Fruit fly (Drosophila melanogaster) whole organism, embryonic: ENCODE data around the gene CG34435.

Experiments
- B-H2 ChIP-seq: fragments of 200-800 bp; sonication (Bioruptor generic); optimal IDR thresholded peaks from 2 replicates; lab custom pipeline; 2018; ENCODE audit warnings: missing biosample characterization, mild to moderate bottlenecking, missing genetic modification characterization
- CG10267 ChIP-seq: fragments of 200-800 bp; sonication (Bioruptor generic); optimal IDR thresholded peaks from 2 replicates; lab custom pipeline; 2018; ENCODE audit warnings: missing biosample characterization, mild to moderate bottlenecking, missing genetic modification characterization, moderate library complexity
- CG11398 ChIP-seq: fragments of 200-800 bp; sonication (Bioruptor generic); optimal IDR thresholded peaks from 2 replicates; lab custom pipeline; 2016; ENCODE audit warnings: missing biosample characterization, missing genetic modification characterization
- CG12659 ChIP-seq: fragments of 200-800 bp; sonication (Bioruptor generic); optimal IDR thresholded peaks from 3 replicates; lab custom pipeline; 2017; ENCODE audit warnings: mild to moderate bottlenecking, missing biosample characterization, missing genetic modification reagents, missing genetic modification characterization
- CG12769 ChIP-seq: fragments of 200-800 bp; sonication (Bioruptor generic); optimal IDR thresholded peaks from 2 replicates; lab custom pipeline; 2019; ENCODE audit warnings: missing biosample characterization, mild to moderate bottlenecking, missing genetic modification characterization, moderate library complexity
- CG13894 ChIP-seq: fragments of 200-800 bp; sonication (Bioruptor generic); optimal IDR thresholded peaks from 3 replicates; lab custom pipeline; 2018; ENCODE audit warnings: missing biosample characterization, mild to moderate bottlenecking, missing genetic modification characterization, moderate library complexity
- CG17829 ChIP-seq: fragments of 200-800 bp; optimal IDR thresholded peaks from 2 replicates; lab custom pipeline; 2019; ENCODE audit warnings: missing biosample characterization, mild to moderate bottlenecking, missing genetic modification characterization, moderate library complexity
- CG18619 ChIP-seq: fragments of 200-800 bp; sonication (Bioruptor generic); optimal IDR thresholded peaks from 3 replicates; lab custom pipeline; 2017; ENCODE audit warnings: missing biosample characterization, mild to moderate bottlenecking, missing genetic modification characterization
- CG2712 ChIP-seq: fragments of 200-800 bp; optimal IDR thresholded peaks from 3 replicates; lab custom pipeline; 2019; ENCODE audit warnings: missing biosample characterization, mild to moderate bottlenecking, missing genetic modification characterization, moderate library complexity
- CG2875 ChIP-seq: fragments of 200-800 bp; sonication (Bioruptor generic); optimal IDR thresholded peaks from 2 replicates; lab custom pipeline; 2017; ENCODE audit warnings: missing biosample characterization, mild to moderate bottlenecking, missing genetic modification characterization, missing genetic modification reagents
- CG31224 ChIP-seq: fragments of 200-800 bp; sonication (Bioruptor generic); IDR thresholded peaks from 2 replicates; pipeline ENCODE4 v1.3.6; 2022; ENCODE audit warnings: missing biosample characterization, missing genetic modification characterization
- CG31441 ChIP-seq: fragments of 200-800 bp; sonication (Bioruptor generic); IDR thresholded peaks from 2 replicates; pipeline ENCODE4 v1.3.6; 2022; ENCODE audit warnings: missing biosample characterization, missing genetic modification characterization
- CG3163 ChIP-seq: fragments of 200-800 bp; sonication (Bioruptor generic); optimal IDR thresholded peaks from 3 replicates; lab custom pipeline; 2016; ENCODE audit warnings: missing biosample characterization, missing genetic modification characterization
- CG34422 ChIP-seq: fragments of 200-800 bp; sonication (Bioruptor generic); IDR thresholded peaks from 3 replicates; pipeline ENCODE4 v1.3.6; 2022; ENCODE audit warnings: missing biosample characterization, missing genetic modification characterization
- CG3995 ChIP-seq: fragments of 200-800 bp; sonication (Bioruptor generic); optimal IDR thresholded peaks from 3 replicates; lab custom pipeline; 2016; ENCODE audit warnings: missing biosample characterization, missing genetic modification characterization
- CG4282 ChIP-seq: fragments of 200-800 bp; sonication (Bioruptor generic); optimal IDR thresholded peaks from 2 replicates; lab custom pipeline; 2016; ENCODE audit warnings: missing biosample characterization, missing genetic modification characterization
- CG5245 ChIP-seq: fragments of 200-800 bp; sonication (Bioruptor generic); optimal IDR thresholded peaks from 3 replicates; lab custom pipeline; 2016; ENCODE audit warnings: missing biosample characterization, missing genetic modification characterization
- CG6683 ChIP-seq: fragments of 200-800 bp; sonication (Bioruptor generic); optimal IDR thresholded peaks from 2 replicates; lab custom pipeline; 2017; ENCODE audit warnings: missing biosample characterization, mild to moderate bottlenecking, missing genetic modification characterization, missing genetic modification reagents
- CG7271 ChIP-seq: fragments of 200-800 bp; sonication (Bioruptor generic); optimal IDR thresholded peaks from 2 replicates; lab custom pipeline; 2018; ENCODE audit warnings: missing biosample characterization, mild to moderate bottlenecking, missing genetic modification characterization, moderate library complexity
- CG8290 ChIP-seq, 3 experiments: fragments of 200-800 bp; sonication (Bioruptor generic); optimal IDR thresholded peaks; 2 replicates each; lab custom pipeline; 2016 to 2019; ENCODE audit warnings: missing biosample characterization in 3 of 3, missing genetic modification characterization in 3 of 3, mild to moderate bottlenecking in 2 of 3, moderate library complexity in 1 of 3
- CG9215 ChIP-seq: fragments of 200-800 bp; sonication (Bioruptor generic); IDR thresholded peaks from 2 replicates; pipeline ENCODE4 v1.3.6; 2022; ENCODE audit warnings: missing biosample characterization, missing genetic modification characterization
- CG9797 ChIP-seq: fragments of 200-800 bp; sonication (Bioruptor generic); optimal IDR thresholded peaks from 3 replicates; lab custom pipeline; 2018; ENCODE audit warnings: missing biosample characterization, mild to moderate bottlenecking, missing genetic modification characterization
- CHES-1-like ChIP-seq: fragments of 200-800 bp; sonication (Bioruptor generic); optimal IDR thresholded peaks from 2 replicates; lab custom pipeline; 2016; ENCODE audit warnings: missing biosample characterization, missing genetic modification characterization
- Dek ChIP-seq: fragments of 200-800 bp; sonication (Bioruptor generic); optimal IDR thresholded peaks from 3 replicates; lab custom pipeline; 2019; ENCODE audit warnings: missing biosample characterization, mild to moderate bottlenecking, missing genetic modification characterization, moderate library complexity
- Gsc ChIP-seq: fragments of 200-800 bp; sonication (Bioruptor generic); IDR thresholded peaks from 2 replicates; pipeline ENCODE4 v1.3.6; 2022; ENCODE audit warnings: missing biosample characterization, missing genetic modification characterization
- Hr3 ChIP-seq: fragments of 200-800 bp; sonication (Bioruptor generic); optimal IDR thresholded peaks from 3 replicates; lab custom pipeline; 2016; ENCODE audit warnings: missing biosample characterization, missing genetic modification characterization
- Lpt ChIP-seq: fragments of >200 bp; optimal IDR thresholded peaks from 2 replicates; lab custom pipeline; 2018; ENCODE audit warnings: missing biosample characterization, missing genetic modification characterization
- MBD-R2 ChIP-seq: fragments of 200-800 bp; sonication (Bioruptor generic); IDR thresholded peaks from 2 replicates; pipeline ENCODE4 v1.3.6; 2022; ENCODE audit warnings: missing biosample characterization, missing genetic modification characterization
- NfI ChIP-seq: fragments of 200-800 bp; sonication (Bioruptor generic); optimal IDR thresholded peaks from 3 replicates; lab custom pipeline; 2018; ENCODE audit warnings: missing biosample characterization, mild to moderate bottlenecking, missing genetic modification characterization, moderate library complexity
- Oaz ChIP-seq: fragments of 200-800 bp; sonication (Bioruptor generic); IDR thresholded peaks from 2 replicates; pipeline ENCODE4 v1.3.6; 2022; ENCODE audit warnings: missing biosample characterization, missing genetic modification characterization
- Scr ChIP-seq: fragments of 200-800 bp; sonication (Bioruptor generic); IDR thresholded peaks from 2 replicates; pipeline ENCODE4 v1.3.6; 2022; ENCODE audit warnings: missing biosample characterization, missing genetic modification characterization; ENCODE audit not compliant: partially characterized antibody
- Stat92E ChIP-seq, 3 experiments: fragments of >200 bp in 2 of 3; fragments of 200-800 bp in 1 of 3; sonication (Bioruptor generic) in 1 of 3; optimal IDR thresholded peaks; 2 replicates each; lab custom pipeline; 2017 to 2019; ENCODE audit warnings: missing biosample characterization in 3 of 3, missing genetic modification characterization in 3 of 3, mild to moderate bottlenecking in 1 of 3, moderate library complexity in 1 of 3
- Vsx1 ChIP-seq: fragments of 200-800 bp; sonication (Bioruptor generic); optimal IDR thresholded peaks from 2 replicates; lab custom pipeline; 2017; ENCODE audit warnings: missing biosample characterization, mild to moderate bottlenecking, missing genetic modification characterization, missing genetic modification reagents
- al ChIP-seq: fragments of 200-800 bp; sonication (Bioruptor generic); IDR thresholded peaks from 2 replicates; pipeline ENCODE4 v1.3.6; 2022; ENCODE audit warnings: missing biosample characterization, missing genetic modification characterization
- bab2 ChIP-seq: fragments of 200-800 bp; sonication (Bioruptor generic); optimal IDR thresholded peaks from 2 replicates; lab custom pipeline; 2016; ENCODE audit warnings: missing biosample characterization, missing genetic modification characterization
- br ChIP-seq: fragments of >200 bp; optimal IDR thresholded peaks from 2 replicates; lab custom pipeline; 2017
- da ChIP-seq: fragments of 200-800 bp; sonication (Bioruptor generic); optimal IDR thresholded peaks from 2 replicates; lab custom pipeline; 2016; ENCODE audit warnings: missing biosample characterization, missing genetic modification characterization
- fu2 ChIP-seq: fragments of 200-800 bp; sonication (Bioruptor generic); optimal IDR thresholded peaks from 2 replicates; lab custom pipeline; 2016; ENCODE audit warnings: missing biosample characterization, missing genetic modification characterization
- gcm2 ChIP-seq: fragments of 200-800 bp; sonication (Bioruptor generic); optimal IDR thresholded peaks from 2 replicates; lab custom pipeline; 2016; ENCODE audit warnings: missing biosample characterization, missing genetic modification characterization
- gfzf ChIP-seq: fragments of 200-800 bp; sonication (Bioruptor generic); optimal IDR thresholded peaks from 2 replicates; lab custom pipeline; 2016; ENCODE audit warnings: missing biosample characterization, mild to moderate bottlenecking, missing genetic modification characterization, moderate library complexity
- gsb-n ChIP-seq: fragments of 200-800 bp; sonication (Bioruptor generic); optimal IDR thresholded peaks from 3 replicates; lab custom pipeline; 2018; ENCODE audit warnings: missing biosample characterization, mild to moderate bottlenecking, missing genetic modification characterization
- kni ChIP-seq: fragments of 200-800 bp; sonication (Bioruptor generic); optimal IDR thresholded peaks from 3 replicates; lab custom pipeline; 2017; ENCODE audit warnings: mild to moderate bottlenecking, missing biosample characterization, missing genetic modification reagents, missing genetic modification characterization
- ranshi ChIP-seq: fragments of 200-800 bp; sonication (Bioruptor generic); IDR thresholded peaks from 2 replicates; pipeline ENCODE4 v1.3.6; 2022; ENCODE audit warnings: missing biosample characterization, missing genetic modification characterization
- schlank ChIP-seq: fragments of 200-800 bp; sonication (Bioruptor generic); optimal IDR thresholded peaks from 2 replicates; lab custom pipeline; 2018; ENCODE audit warnings: missing biosample characterization, mild to moderate bottlenecking, missing genetic modification characterization
- sqz ChIP-seq: fragments of 200-800 bp; sonication (Bioruptor generic); optimal IDR thresholded peaks from 3 replicates; lab custom pipeline; 2018; ENCODE audit warnings: missing biosample characterization, mild to moderate bottlenecking, missing genetic modification characterization
- stwl ChIP-seq: fragments of 200-800 bp; sonication (Bioruptor generic); optimal IDR thresholded peaks from 3 replicates; lab custom pipeline; 2018; ENCODE audit warnings: missing biosample characterization, mild to moderate bottlenecking, missing genetic modification characterization, moderate library complexity
- sug ChIP-seq: fragments of 200-800 bp; optimal IDR thresholded peaks from 2 replicates; lab custom pipeline; 2019; ENCODE audit warnings: missing biosample characterization, mild to moderate bottlenecking, missing genetic modification characterization, moderate library complexity
- tx ChIP-seq: fragments of 200-800 bp; sonication (Bioruptor generic); optimal IDR thresholded peaks from 2 replicates; lab custom pipeline; 2016; ENCODE audit warnings: missing biosample characterization, missing genetic modification characterization
- wor ChIP-seq: fragments of 200-800 bp; sonication (Bioruptor generic); IDR thresholded peaks from 2 replicates; pipeline ENCODE4 v1.3.6; 2022; ENCODE audit warnings: missing biosample characterization, missing genetic modification characterization
- z ChIP-seq: fragments of 200-800 bp; sonication (Bioruptor generic); IDR thresholded peaks from 3 replicates; pipeline ENCODE4 v1.3.6; 2022; ENCODE audit warnings: missing biosample characterization, missing genetic modification characterization
- zen ChIP-seq: fragments of 200-800 bp; sonication (Bioruptor generic); optimal IDR thresholded peaks from 3 replicates; lab custom pipeline; 2018; ENCODE audit warnings: missing biosample characterization, mild to moderate bottlenecking, missing genetic modification characterization, moderate library complexity

CG34435 gene

dm6 chrX:5604181-5604580, 10.1 kb downstream of the CG34435 start (continued):
- TF ChIP-seq schlank (tag; lab: Kevin White, UChicago) (no peak), stwl (tag; lab: Kevin White, UChicago) (no peak), Oaz (GFP tag; lab: Robert Waterston, UW) (no peak), zen (tag; lab: Kevin White, UChicago) (peak; percentile 64), Lpt (GFP tag; lab: Kevin White, UChicago) (no peak), gfzf (GFP tag; lab: Kevin White, UChicago) (no peak), NfI (peak; percentile 41), Hr3 (GFP tag; lab: Kevin White, UChicago) (peak; percentile 6), CG8290 (GFP tag; optimal IDR thresholded peaks at IDR 0.05; lab: Kevin White, UChicago) (no peak), CG8290 (tag; optimal IDR thresholded peaks at IDR 0.05; lab: Kevin White, UChicago) (peak in 1 of 2 experiments; percentile 67), CG13894 (tag; lab: Kevin White, UChicago) (no peak), sqz (GFP tag; lab: Kevin White, UChicago) (no peak), da (GFP tag; lab: Kevin White, UChicago) (no peak), tx (GFP tag; lab: Kevin White, UChicago) (no peak), gsb-n (tag; lab: Kevin White, UChicago) (no peak), bab2 (GFP tag; lab: Kevin White, UChicago) (peak; percentile 28), kni (GFP tag; lab: Kevin White, UChicago) (no peak), CG12659 (GFP tag; lab: Kevin White, UChicago) (peak; percentile 3), CG10267 (tag; lab: Kevin White, UChicago) (peak; percentile 13), al (GFP tag; lab: Robert Waterston, UW) (peak; percentile 50; the same call in 1 of the 2 replicates), CG34422 (GFP tag; lab: Robert Waterston, UW) (0 out of 3 replicates have a peak, but pooled peaks have one; percentile 38), sug (tag; lab: Kevin White, UChicago) (no peak), CG3995 (GFP tag; lab: Kevin White, UChicago) (no peak), B-H2 (no peak), CG7271 (tag; lab: Kevin White, UChicago) (peak; percentile 26), wor (GFP tag; lab: Robert Waterston, UW) (0 out of 2 replicates have a peak, but pooled peaks have one; percentile 19), gcm2 (no peak), CG9215 (no peak), Gsc (GFP tag; lab: Robert Waterston, UW) (no peak), Stat92E (GFP tag; optimal IDR thresholded peaks at IDR 0.05; lab: Kevin White, UChicago) (no peak), CG2712 (tag; lab: Kevin White, UChicago) (peak; percentile 58), ranshi (GFP tag; lab: Robert Waterston, UW) (peak; percentile 39; the same call in 1 of the 2 replicates), CG31441 (GFP tag; lab: Robert Waterston, UW) (peak; percentile 30; the same call in 1 of the 2 replicates), CG3163 (GFP tag; lab: Kevin White, UChicago) (no peak), CG2875 (GFP tag; lab: Kevin White, UChicago) (no peak), Vsx1 (GFP tag; lab: Kevin White, UChicago) (peak; percentile 57), z (no peak), CG11398 (no peak), CHES-1-like (GFP tag; lab: Kevin White, UChicago) (no peak), CG6683 (GFP tag; lab: Kevin White, UChicago) (no peak), MBD-R2 (GFP tag; lab: Robert Waterston, UW) (no peak; the same call in 1 of the 2 replicates), br (no peak), Dek (tag; lab: Kevin White, UChicago) (no peak), CG9797 (GFP tag; lab: Kevin White, UChicago) (no peak), Scr (no peak), fu2 (no peak), CG5245 (no peak), CG31224 (GFP tag; lab: Robert Waterston, UW) (no peak), CG4282 (no peak), CG18619 (GFP tag; lab: Kevin White, UChicago) (peak; percentile 8), CG12769 (tag; lab: Kevin White, UChicago) (no peak), CG17829 (tag; lab: Kevin White, UChicago) (peak; percentile 53)
